Worm (Caenorhabditis elegans): ENCODE measurements around the gene nas-23.

ce11 chrII:7478487-7479234 is 14.8 kb downstream of the nas-23 start, which contains the start of the genes aka-1 and ubc-6:
- TF ChIP-seq ztf-23 (GFP tag; IDR thresholded peaks at IDR 0.05) (peak; percentile 80), T22C8.4 (GFP tag; IDR thresholded peaks at IDR 0.05) (peak; percentile 64)
